Worm (Caenorhabditis elegans) whole organism, L3 larva: ENCODE measurements around the gene F55C12.19.

ENCODE experiments used
- R02D3.7 ChIP-seq: fragments of 150-350 bp; optimal IDR thresholded peaks from 2 replicates; lab custom pipeline; 2014; ENCODE audit warnings: missing biosample characterization, missing genetic modification characterization
- ZK546.5 ChIP-seq: sonication (generic microtip); optimal IDR thresholded peaks from 2 replicates; lab custom pipeline; 2017; ENCODE audit warnings: missing biosample characterization, missing genetic modification characterization
- aly-2 ChIP-seq: fragments of 150-350 bp; optimal IDR thresholded peaks from 2 replicates; lab custom pipeline; 2014; ENCODE audit warnings: missing biosample characterization, missing genetic modification characterization
- mdl-1 ChIP-seq: fragments of 150-350 bp; optimal IDR thresholded peaks from 2 replicates; lab custom pipeline; 2014; ENCODE audit warnings: missing biosample characterization, missing genetic modification characterization
- pha-4 ChIP-seq: fragments of 150-350 bp; optimal IDR thresholded peaks from 2 replicates; lab custom pipeline; 2014; ENCODE audit warnings: missing biosample characterization, missing genetic modification reagents, missing genetic modification characterization
- unc-39 ChIP-seq: sonication (generic microtip); optimal IDR thresholded peaks from 4 replicates; lab custom pipeline; 2017; ENCODE audit warnings: missing biosample characterization, missing genetic modification characterization
- unc-62 ChIP-seq: fragments of 150-350 bp; sonication (generic microtip); optimal IDR thresholded peaks from 4 replicates; lab custom pipeline; 2014; ENCODE audit warnings: missing biosample characterization, missing genetic modification reagents, missing genetic modification characterization
- zag-1 ChIP-seq: fragments of 150-350 bp; optimal IDR thresholded peaks from 2 replicates; lab custom pipeline; 2014; ENCODE audit warnings: missing biosample characterization, missing genetic modification characterization

- TF ChIP-seq R02D3.7 (tag; lab: Kevin White, UChicago) (no peak), aly-2 (tag; lab: Kevin White, UChicago) (no peak), unc-39 (no peak), pha-4 (tag; lab: Kevin White, UChicago) (no peak), mdl-1 (tag; lab: Kevin White, UChicago) (no peak), zag-1 (tag; lab: Kevin White, UChicago) (no peak), unc-62 (GFP tag; lab: Kevin White, UChicago) (no peak), ZK546.5 (tag; lab: Kevin White, UChicago) (no peak)
Observed at ce11 chrII:5833136-5833535, 32.8 kb upstream of the F55C12.19 start, which contains the start of gene gtap-1.
